Fruit fly (Drosophila melanogaster) whole organism, embryonic: Measurements from ENCODE around the gene Rpn9.

ENCODE experiments used
- Antp ChIP-seq: fragments of 200-800 bp; sonication (Bioruptor generic); optimal IDR thresholded peaks from 3 replicates; lab custom pipeline; 2016; ENCODE audit warnings: missing biosample characterization, missing genetic modification characterization
- CG1024 ChIP-seq: fragments of 200-800 bp; sonication (Bioruptor generic); IDR thresholded peaks from 2 replicates; pipeline ENCODE4 v1.3.6; 2022; ENCODE audit warnings: missing biosample characterization, missing genetic modification characterization
- CG12391 ChIP-seq: fragments of 200-800 bp; sonication (Bioruptor generic); optimal IDR thresholded peaks from 3 replicates; lab custom pipeline; 2018; ENCODE audit warnings: missing biosample characterization, mild to moderate bottlenecking, missing genetic modification characterization, moderate library complexity
- CG15514 ChIP-seq: fragments of 200-800 bp; sonication (Bioruptor generic); optimal IDR thresholded peaks from 3 replicates; lab custom pipeline; 2017; ENCODE audit warnings: missing biosample characterization, missing genetic modification characterization, mild to moderate bottlenecking, moderate library complexity, missing genetic modification reagents
- CG15696 ChIP-seq: fragments of 200-800 bp; sonication (Bioruptor generic); optimal IDR thresholded peaks from 2 replicates; lab custom pipeline; 2019; ENCODE audit warnings: missing biosample characterization, mild to moderate bottlenecking, missing genetic modification characterization, moderate library complexity
- CG1647 ChIP-seq: fragments of 200-800 bp; sonication (Bioruptor generic); optimal IDR thresholded peaks from 3 replicates; lab custom pipeline; 2016; ENCODE audit warnings: missing biosample characterization, missing genetic modification characterization
- CG16779 ChIP-seq: fragments of 200-800 bp; sonication (Bioruptor generic); IDR thresholded peaks from 2 replicates; pipeline ENCODE4 v1.3.6; 2022; ENCODE audit warnings: missing biosample characterization, missing genetic modification characterization
- CG17186 ChIP-seq: fragments of 200-800 bp; sonication (Bioruptor generic); optimal IDR thresholded peaks from 3 replicates; lab custom pipeline; 2017; ENCODE audit warnings: missing biosample characterization, missing genetic modification reagents, missing genetic modification characterization
- CG17612 ChIP-seq: fragments of 200-800 bp; sonication (Bioruptor generic); IDR thresholded peaks from 2 replicates; pipeline ENCODE4 v1.3.6; 2022; ENCODE audit warnings: missing biosample characterization, missing genetic modification characterization
- CG2116 ChIP-seq: fragments of 200-800 bp; sonication (Bioruptor generic); optimal IDR thresholded peaks from 3 replicates; lab custom pipeline; 2018; ENCODE audit warnings: missing biosample characterization, mild to moderate bottlenecking, missing genetic modification characterization
- CG2129 ChIP-seq: fragments of 200-800 bp; sonication (Bioruptor generic); IDR thresholded peaks from 2 replicates; pipeline ENCODE4 v1.3.6; 2022; ENCODE audit warnings: missing biosample characterization, missing genetic modification characterization; ENCODE audit not compliant: partially characterized antibody
- CG31365 ChIP-seq: fragments of 200-800 bp; sonication (Bioruptor generic); optimal IDR thresholded peaks from 2 replicates; lab custom pipeline; 2018; ENCODE audit warnings: missing biosample characterization, mild to moderate bottlenecking, missing genetic modification characterization
- CG34224 ChIP-seq: fragments of 200-800 bp; sonication (Bioruptor generic); IDR thresholded peaks from 3 replicates; pipeline ENCODE4 v1.3.6; 2022; ENCODE audit warnings: missing biosample characterization, missing genetic modification characterization; ENCODE audit not compliant: partially characterized antibody
- CG3995 ChIP-seq: fragments of 200-800 bp; sonication (Bioruptor generic); optimal IDR thresholded peaks from 3 replicates; lab custom pipeline; 2016; ENCODE audit warnings: missing biosample characterization, missing genetic modification characterization
- CG6272 ChIP-seq: fragments of 200-800 bp; sonication (Bioruptor generic); IDR thresholded peaks from 2 replicates; pipeline ENCODE4 v1.3.6; 2022; ENCODE audit warnings: missing biosample characterization, missing genetic modification characterization
- CG7271 ChIP-seq: fragments of 200-800 bp; sonication (Bioruptor generic); optimal IDR thresholded peaks from 2 replicates; lab custom pipeline; 2018; ENCODE audit warnings: missing biosample characterization, mild to moderate bottlenecking, missing genetic modification characterization, moderate library complexity
- CG7357 ChIP-seq: fragments of 200-800 bp; sonication (Bioruptor generic); IDR thresholded peaks from 3 replicates; pipeline ENCODE4 v1.3.6; 2022; ENCODE audit warnings: missing biosample characterization, missing genetic modification characterization
- CG8944 ChIP-seq: fragments of 200-800 bp; sonication (Bioruptor generic); optimal IDR thresholded peaks from 3 replicates; lab custom pipeline; 2016; ENCODE audit warnings: missing biosample characterization, missing genetic modification characterization
- Camta ChIP-seq: fragments of 200-800 bp; sonication (Bioruptor generic); optimal IDR thresholded peaks from 2 replicates; lab custom pipeline; 2016; ENCODE audit warnings: missing biosample characterization, missing genetic modification characterization
- CoRest ChIP-seq: fragments of 200-800 bp; sonication (Bioruptor generic); optimal IDR thresholded peaks from 3 replicates; lab custom pipeline; 2018; ENCODE audit warnings: missing biosample characterization, mild to moderate bottlenecking, missing genetic modification characterization, moderate library complexity
- Dip2 ChIP-seq: fragments of 200-800 bp; sonication (Bioruptor generic); IDR thresholded peaks from 2 replicates; pipeline ENCODE4 v1.3.6; 2022; ENCODE audit warnings: missing biosample characterization, missing genetic modification characterization
- E2f2 ChIP-seq: fragments of 200-800 bp; sonication (Bioruptor generic); IDR thresholded peaks from 2 replicates; pipeline ENCODE4 v1.3.6; 2022; ENCODE audit warnings: missing biosample characterization, missing genetic modification characterization
- Fer2 ChIP-seq: fragments of 200-800 bp; sonication (Bioruptor generic); optimal IDR thresholded peaks from 2 replicates; lab custom pipeline; 2018; ENCODE audit warnings: missing biosample characterization, mild to moderate bottlenecking, missing genetic modification characterization, moderate library complexity
- Gsc ChIP-seq: fragments of 200-800 bp; sonication (Bioruptor generic); IDR thresholded peaks from 2 replicates; pipeline ENCODE4 v1.3.6; 2022; ENCODE audit warnings: missing biosample characterization, missing genetic modification characterization
- HmgD ChIP-seq: fragments of 200-800 bp; sonication (Bioruptor generic); optimal IDR thresholded peaks from 3 replicates; lab custom pipeline; 2016; ENCODE audit warnings: missing biosample characterization, missing genetic modification characterization
- Mes4 ChIP-seq: fragments of 200-800 bp; sonication (Bioruptor generic); optimal IDR thresholded peaks from 2 replicates; lab custom pipeline; 2016; ENCODE audit warnings: missing biosample characterization, missing genetic modification characterization
- NC2α ChIP-seq: fragments of 200-800 bp; sonication (Bioruptor generic); optimal IDR thresholded peaks from 2 replicates; lab custom pipeline; 2016; ENCODE audit warnings: missing biosample characterization, missing genetic modification characterization
- Opbp ChIP-seq: fragments of 200-800 bp; sonication (Bioruptor generic); IDR thresholded peaks from 3 replicates; pipeline ENCODE4 v1.3.6; 2022; ENCODE audit warnings: missing biosample characterization, missing genetic modification characterization; ENCODE audit not compliant: partially characterized antibody
- Rfx ChIP-seq: fragments of 200-800 bp; sonication (Bioruptor generic); IDR thresholded peaks from 2 replicates; pipeline ENCODE4 v1.3.6; 2022; ENCODE audit warnings: missing biosample characterization, missing genetic modification characterization
- Rx ChIP-seq: fragments of 200-800 bp; sonication (Bioruptor generic); IDR thresholded peaks from 2 replicates; pipeline ENCODE4 v1.3.6; 2022; ENCODE audit warnings: missing biosample characterization, missing genetic modification characterization
- Sox102F ChIP-seq: fragments of 200-800 bp; sonication (Bioruptor generic); optimal IDR thresholded peaks from 2 replicates; lab custom pipeline; 2018; ENCODE audit warnings: missing biosample characterization, mild to moderate bottlenecking, missing genetic modification characterization, moderate library complexity
- ap ChIP-seq: fragments of 200-800 bp; sonication (Bioruptor generic); IDR thresholded peaks from 2 replicates; pipeline ENCODE4 v1.3.6; 2022; ENCODE audit warnings: missing biosample characterization, missing genetic modification characterization
- dati ChIP-seq: fragments of 200-800 bp; sonication (Bioruptor generic); IDR thresholded peaks from 2 replicates; pipeline ENCODE4 v1.3.6; 2022; ENCODE audit warnings: missing biosample characterization, missing genetic modification characterization
- disco-r ChIP-seq: fragments of 200-800 bp; sonication (Bioruptor generic); optimal IDR thresholded peaks from 2 replicates; lab custom pipeline; 2016; ENCODE audit warnings: missing biosample characterization, missing genetic modification characterization
- dpn ChIP-seq, 2 experiments: fragments of 200-800 bp; sonication (Bioruptor generic); optimal IDR thresholded peaks; 3 replicates each; lab custom pipeline; 2016; ENCODE audit warnings: missing biosample characterization in 2 of 2, missing genetic modification characterization in 2 of 2
- fru ChIP-seq: fragments of >200 bp; optimal IDR thresholded peaks from 2 replicates; lab custom pipeline; 2017
- gsb ChIP-seq: fragments of 200-800 bp; sonication (Bioruptor generic); IDR thresholded peaks from 2 replicates; pipeline ENCODE4 v1.3.6; 2022; ENCODE audit warnings: missing biosample characterization, missing genetic modification characterization
- kah ChIP-seq: fragments of 200-800 bp; sonication (Bioruptor generic); optimal IDR thresholded peaks from 2 replicates; lab custom pipeline; 2018; ENCODE audit warnings: missing biosample characterization, mild to moderate bottlenecking, missing genetic modification characterization
- otp ChIP-seq: fragments of 200-800 bp; sonication (Bioruptor generic); IDR thresholded peaks from 3 replicates; pipeline ENCODE4, ENCODE4 v1.3.6; 2022; ENCODE audit warnings: missing biosample characterization, missing genetic modification characterization
- peb ChIP-seq: fragments of 200-800 bp; sonication (Bioruptor generic); IDR thresholded peaks from 2 replicates; pipeline ENCODE4 v1.3.6; 2022; ENCODE audit warnings: missing biosample characterization, missing genetic modification characterization
- pros ChIP-seq: fragments of 200-800 bp; sonication (Bioruptor generic); optimal IDR thresholded peaks from 3 replicates; lab custom pipeline; 2019; ENCODE audit warnings: missing biosample characterization, mild to moderate bottlenecking, missing genetic modification characterization, moderate library complexity
- row ChIP-seq: fragments of 200-800 bp; sonication (Bioruptor generic); IDR thresholded peaks from 3 replicates; pipeline ENCODE4 v1.3.6; 2022; ENCODE audit warnings: missing biosample characterization, missing genetic modification characterization
- run ChIP-seq: fragments of 200-800 bp; sonication (Bioruptor generic); optimal IDR thresholded peaks from 3 replicates; lab custom pipeline; 2018; ENCODE audit warnings: missing biosample characterization, mild to moderate bottlenecking, missing genetic modification characterization
- seq ChIP-seq: fragments of 200-800 bp; sonication (Bioruptor generic); IDR thresholded peaks from 2 replicates; pipeline ENCODE4 v1.3.6; 2022; ENCODE audit warnings: missing biosample characterization, missing genetic modification characterization
- sim ChIP-seq: fragments of 200-800 bp; sonication (Bioruptor generic); IDR thresholded peaks from 2 replicates; pipeline ENCODE4 v1.3.6; 2022; ENCODE audit warnings: missing biosample characterization, missing genetic modification characterization
- sna ChIP-seq: fragments of 200-800 bp; sonication (Bioruptor generic); IDR thresholded peaks from 2 replicates; pipeline ENCODE4 v1.3.6; 2022; ENCODE audit warnings: missing biosample characterization, missing genetic modification characterization; ENCODE audit not compliant: partially characterized antibody
- sqz ChIP-seq: fragments of 200-800 bp; sonication (Bioruptor generic); optimal IDR thresholded peaks from 3 replicates; lab custom pipeline; 2018; ENCODE audit warnings: missing biosample characterization, mild to moderate bottlenecking, missing genetic modification characterization
- sug ChIP-seq: fragments of 200-800 bp; optimal IDR thresholded peaks from 2 replicates; lab custom pipeline; 2019; ENCODE audit warnings: missing biosample characterization, mild to moderate bottlenecking, missing genetic modification characterization, moderate library complexity
- tup ChIP-seq: fragments of 200-800 bp; sonication (Bioruptor generic); optimal IDR thresholded peaks from 2 replicates; lab custom pipeline; 2016; ENCODE audit warnings: missing biosample characterization, mild to moderate bottlenecking, missing genetic modification characterization, moderate library complexity
- unc-4 ChIP-seq: fragments of 200-800 bp; sonication (Bioruptor generic); IDR thresholded peaks from 2 replicates; pipeline ENCODE4 v1.3.6; 2022; ENCODE audit warnings: missing biosample characterization, missing genetic modification characterization; ENCODE audit not compliant: partially characterized antibody
- zf30C ChIP-seq: fragments of 200-800 bp; sonication (Bioruptor generic); optimal IDR thresholded peaks from 3 replicates; lab custom pipeline; 2018; ENCODE audit warnings: missing biosample characterization, mild to moderate bottlenecking, missing genetic modification characterization

The Rpn9 gene

DNA sequence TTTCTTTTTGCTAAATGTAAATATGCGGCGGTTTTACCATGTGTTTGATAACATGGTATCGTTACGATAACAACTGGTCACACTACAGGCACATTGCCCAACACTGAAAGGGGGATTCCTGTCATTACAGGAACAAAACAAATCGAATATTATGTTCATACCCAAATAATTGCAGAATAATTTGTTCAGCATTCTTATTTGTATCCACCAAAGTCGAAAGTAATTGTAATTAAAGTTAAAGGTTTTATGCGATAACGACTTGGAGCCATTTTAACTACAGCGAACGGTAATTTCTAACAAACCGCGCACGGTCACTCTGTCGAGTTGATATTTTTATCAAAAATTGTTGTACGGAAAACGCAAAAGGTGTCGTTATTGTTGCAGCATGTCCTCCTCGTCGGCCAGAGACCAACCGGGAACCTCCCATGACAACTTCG, 34.2 kb upstream of the Rpn9 start, which contains the start of the genes CG10214 and CG10375 (continued):
- TF ChIP-seq sim (GFP tag; lab: Robert Waterston, UW) = no peak
- TF ChIP-seq disco-r (GFP tag; lab: Kevin White, UChicago) = peak; percentile 59
- peak; percentile 67 for TF ChIP-seq NC2α (GFP tag; lab: Kevin White, UChicago)
- no peak for TF ChIP-seq Gsc (GFP tag; lab: Robert Waterston, UW)
- peak; percentile 44; the same call in 1 of the 2 replicates for TF ChIP-seq seq
- peak; percentile 46 for TF ChIP-seq tup (GFP tag; lab: Kevin White, UChicago)
- no peak for TF ChIP-seq CG16779 (GFP tag; lab: Robert Waterston, UW)
- peak; percentile 72 for TF ChIP-seq sug (tag; lab: Kevin White, UChicago)
- TF ChIP-seq ap (GFP tag; lab: Robert Waterston, UW) = no peak
- TF ChIP-seq CG15696 (tag; lab: Kevin White, UChicago) = peak; percentile 52
- peak; percentile 85 for TF ChIP-seq row (GFP tag; lab: Robert Waterston, UW)
- TF ChIP-seq pros (GFP tag; lab: Kevin White, UChicago) = no peak
- peak; percentile 72 for TF ChIP-seq CG3995 (GFP tag; lab: Kevin White, UChicago)
- TF ChIP-seq unc-4 (GFP tag; lab: Robert Waterston, UW) = peak; percentile 58; the same call in 1 of the 2 replicates
- TF ChIP-seq CG17612 (GFP tag; lab: Robert Waterston, UW) = no peak
- TF ChIP-seq CG34224 = no peak; the same call in 2 of the 3 replicates
- no peak for TF ChIP-seq kah
- peak; percentile 32 for TF ChIP-seq Fer2 (tag; lab: Kevin White, UChicago)
- peak; percentile 82 for TF ChIP-seq CG1647 (GFP tag; lab: Kevin White, UChicago)
- no peak for TF ChIP-seq dati (GFP tag; lab: Robert Waterston, UW)
- no peak for TF ChIP-seq sna
- no peak for TF ChIP-seq run (tag; lab: Kevin White, UChicago)
- TF ChIP-seq CG31365 = no peak
- TF ChIP-seq CG7271 (tag; lab: Kevin White, UChicago) = no peak
- TF ChIP-seq fru (lab: Kevin White, UChicago) = no peak
- TF ChIP-seq Sox102F = peak; percentile 68
- TF ChIP-seq gsb (GFP tag; lab: Robert Waterston, UW) = no peak
- peak; percentile 80 for TF ChIP-seq CG17186 (GFP tag; lab: Kevin White, UChicago)
- TF ChIP-seq Dip2 (GFP tag; lab: Robert Waterston, UW) = no peak
- TF ChIP-seq Camta = peak; percentile 78
- TF ChIP-seq dpn (GFP tag; optimal IDR thresholded peaks at IDR 0.05; lab: Kevin White, UChicago) = peak; percentile 82 to 86
- peak; percentile 70 for TF ChIP-seq CoRest (tag; lab: Kevin White, UChicago)
- peak; percentile 78 for TF ChIP-seq CG8944 (GFP tag; lab: Kevin White, UChicago)
- TF ChIP-seq Mes4 (GFP tag; lab: Kevin White, UChicago) = peak; percentile 66
- 0 out of 3 replicates have a peak, but pooled peaks have one; percentile 65 for TF ChIP-seq otp (GFP tag; lab: Robert Waterston, UW)
- TF ChIP-seq CG7357 (GFP tag; lab: Robert Waterston, UW) = no peak; the same call in 2 of the 3 replicates
- TF ChIP-seq zf30C (GFP tag; lab: Kevin White, UChicago) = no peak
- no peak for TF ChIP-seq peb (GFP tag; lab: Robert Waterston, UW)
- peak; percentile 86 for TF ChIP-seq HmgD (GFP tag; lab: Kevin White, UChicago)
- peak; percentile 7; the same call in 1 of the 3 replicates for TF ChIP-seq Opbp
- 0 out of 2 replicates have a peak, but pooled peaks have one; percentile 27 for TF ChIP-seq CG6272 (GFP tag; lab: Robert Waterston, UW)
- TF ChIP-seq CG12391 (tag; lab: Kevin White, UChicago) = peak; percentile 86
- 0 out of 2 replicates have a peak, but pooled peaks have one; percentile 19 for TF ChIP-seq CG2129 (GFP tag; lab: Robert Waterston, UW)
- TF ChIP-seq Rfx = peak; percentile 75
- peak; percentile 69 for TF ChIP-seq CG2116 (GFP tag; lab: Kevin White, UChicago)
- TF ChIP-seq sqz = no peak
- TF ChIP-seq Antp (GFP tag; lab: Kevin White, UChicago) = peak; percentile 84
- peak; percentile 69 for TF ChIP-seq E2f2
- TF ChIP-seq Rx (GFP tag; lab: Robert Waterston, UW) = peak; percentile 59
- TF ChIP-seq CG15514 (GFP tag; lab: Kevin White, UChicago) = peak; percentile 72
- TF ChIP-seq CG1024 (GFP tag; lab: Robert Waterston, UW) = no peak
